Fruit fly (Drosophila melanogaster): Measurements from ENCODE around the gene polo.

polo gene

dm6 chr3L:20354872-20355271, 45.4 kb downstream of the polo start:
- TF ChIP-seq Jra (GFP tag; optimal IDR thresholded peaks at IDR 0.05) (no peak), Rel (GFP tag; optimal IDR thresholded peaks at IDR 0.05) (no peak), Rel (tag; optimal IDR thresholded peaks at IDR 0.05) (peak; percentile 2)

- TF ChIP-seq Jra (GFP tag; optimal IDR thresholded peaks at IDR 0.05) (no peak), Rel (GFP tag; optimal IDR thresholded peaks at IDR 0.05) (no peak), Rel (tag; optimal IDR thresholded peaks at IDR 0.05) (peak; percentile 12), Vsx2 (GFP tag; optimal IDR thresholded peaks at IDR 0.05; ENCODE audit: partially characterized antibody) (peak; percentile 75), Hnf4 (GFP tag; optimal IDR thresholded peaks at IDR 0.05) (no peak)
These were observed 47.2 kb downstream of the polo start, which contains the start of gene kin17 for dm6 chr3L:20356613-20357012. kin17 (plus strand) TSS chr3L:20356807.

dm6 chr3L:20358212-20358611, 48.8 kb downstream of the polo start, which contains the start of gene CG5665:
CG5665 (plus strand) TSS chr3L:20358512.
- TF ChIP-seq sage (GFP tag; optimal IDR thresholded peaks at IDR 0.05) (no peak), h (GFP tag; optimal IDR thresholded peaks at IDR 0.05) (no peak), ey (GFP tag; optimal IDR thresholded peaks at IDR 0.05) (no peak), pan (optimal IDR thresholded peaks at IDR 0.05) (no peak), Dfd (GFP tag; optimal IDR thresholded peaks at IDR 0.05) (no peak), brk (GFP tag; optimal IDR thresholded peaks at IDR 0.05) (no peak), CG32264 (GFP tag; optimal IDR thresholded peaks at IDR 0.05) (no peak), dmrt93B (GFP tag; optimal IDR thresholded peaks at IDR 0.05) (no peak), CG9705 (GFP tag; optimal IDR thresholded peaks at IDR 0.05) (no peak), foxo (GFP tag; optimal IDR thresholded peaks at IDR 0.05) (no peak), psq (GFP tag; optimal IDR thresholded peaks at IDR 0.05) (no peak), CrebA (GFP tag; optimal IDR thresholded peaks at IDR 0.05; ENCODE audit: borderline replicate concordance) (no peak)

- TF ChIP-seq dmrt93B (GFP tag; optimal IDR thresholded peaks at IDR 0.05) (no peak), Rel (GFP tag; optimal IDR thresholded peaks at IDR 0.05) (no peak), Rel (tag; optimal IDR thresholded peaks at IDR 0.05) (peak; percentile 71)
These were observed 51.9 kb downstream of the polo start, which contains the start of gene Prim2 for dm6 chr3L:20361389-20361788. Prim2 (minus strand) TSS chr3L:20361585.

Measured in whole organism, wandering third instar larva.